Fruit fly (Drosophila melanogaster) whole organism, prepupa: Measurements from ENCODE around the gene Pep.

ENCODE experiments used
- Blimp-1 ChIP-seq: fragments of 200-800 bp; sonication (Bioruptor generic); optimal IDR thresholded peaks from 3 replicates; lab custom pipeline; 2017; ENCODE audit warnings: missing biosample characterization, missing genetic modification characterization, mild to moderate bottlenecking, moderate library complexity, missing genetic modification reagents
- CG10631 ChIP-seq: fragments of 200-800 bp; sonication (Bioruptor generic); optimal IDR thresholded peaks from 2 replicates; lab custom pipeline; 2016; ENCODE audit warnings: missing biosample characterization, missing genetic modification characterization
- CG10669 ChIP-seq: fragments of 200-800 bp; sonication (Bioruptor generic); optimal IDR thresholded peaks from 3 replicates; lab custom pipeline; 2018; ENCODE audit warnings: missing biosample characterization, mild to moderate bottlenecking, missing genetic modification characterization, moderate library complexity
- CG11762 ChIP-seq: fragments of 200-800 bp; sonication (Bioruptor generic); optimal IDR thresholded peaks from 3 replicates; lab custom pipeline; 2016; ENCODE audit warnings: missing biosample characterization, missing genetic modification characterization; ENCODE audit not compliant: insufficient read depth
- CG11902 ChIP-seq: fragments of 200-800 bp; sonication (Bioruptor generic); optimal IDR thresholded peaks from 3 replicates; lab custom pipeline; 2016; ENCODE audit warnings: missing biosample characterization, missing genetic modification characterization
- CG1621 ChIP-seq: fragments of 200-800 bp; sonication (Bioruptor generic); optimal IDR thresholded peaks from 3 replicates; lab custom pipeline; 2018; ENCODE audit warnings: missing biosample characterization, mild to moderate bottlenecking, missing genetic modification characterization
- CG3032 ChIP-seq: fragments of 200-800 bp; optimal IDR thresholded peaks from 2 replicates; lab custom pipeline; 2019; ENCODE audit warnings: missing biosample characterization, mild to moderate bottlenecking, missing genetic modification characterization, moderate library complexity
- CG31627 ChIP-seq: fragments of 200-800 bp; sonication (Bioruptor generic); optimal IDR thresholded peaks from 3 replicates; lab custom pipeline; 2016; ENCODE audit warnings: missing biosample characterization, missing genetic modification characterization
- CG32006 ChIP-seq: fragments of 200-800 bp; sonication (Bioruptor generic); optimal IDR thresholded peaks from 3 replicates; lab custom pipeline; 2017; ENCODE audit warnings: missing biosample characterization, mild to moderate bottlenecking, missing genetic modification characterization
- CG34406 ChIP-seq: fragments of 200-800 bp; sonication (Bioruptor generic); optimal IDR thresholded peaks from 3 replicates; lab custom pipeline; 2016; ENCODE audit warnings: missing biosample characterization, missing genetic modification characterization
- CG3919 ChIP-seq: fragments of 200-800 bp; sonication (Bioruptor generic); optimal IDR thresholded peaks from 3 replicates; lab custom pipeline; 2016; ENCODE audit warnings: missing biosample characterization, missing genetic modification characterization
- CG4318 ChIP-seq: fragments of 200-800 bp; sonication (Bioruptor generic); optimal IDR thresholded peaks from 3 replicates; lab custom pipeline; 2017; ENCODE audit warnings: missing biosample characterization, mild to moderate bottlenecking, missing genetic modification characterization
- CG6276 ChIP-seq: fragments of 200-800 bp; sonication (Bioruptor generic); optimal IDR thresholded peaks from 2 replicates; lab custom pipeline; 2017; ENCODE audit warnings: missing biosample characterization, mild to moderate bottlenecking, missing genetic modification characterization
- CG6792 ChIP-seq: fragments of 200-800 bp; sonication (Bioruptor generic); optimal IDR thresholded peaks from 3 replicates; lab custom pipeline; 2016; ENCODE audit warnings: missing biosample characterization, missing genetic modification characterization
- CG6808 ChIP-seq: fragments of 200-800 bp; sonication (Bioruptor generic); optimal IDR thresholded peaks from 3 replicates; lab custom pipeline; 2017; ENCODE audit warnings: missing biosample characterization, missing genetic modification characterization, mild to moderate bottlenecking, moderate library complexity, missing genetic modification reagents
- CG8119 ChIP-seq: fragments of 200-800 bp; sonication (Bioruptor generic); IDR thresholded peaks from 3 replicates; pipeline ENCODE4 v1.3.6; 2022; ENCODE audit warnings: missing biosample characterization, missing genetic modification characterization
- CG8319 ChIP-seq: fragments of 200-800 bp; sonication (Bioruptor generic); optimal IDR thresholded peaks from 3 replicates; lab custom pipeline; 2016; ENCODE audit warnings: missing biosample characterization, missing genetic modification characterization
- CG8632 ChIP-seq: fragments of 200-800 bp; sonication (Bioruptor generic); optimal IDR thresholded peaks from 3 replicates; lab custom pipeline; 2016; ENCODE audit warnings: missing biosample characterization, missing genetic modification characterization
- CG9139 ChIP-seq: fragments of 200-800 bp; sonication (Bioruptor generic); optimal IDR thresholded peaks from 3 replicates; lab custom pipeline; 2017; ENCODE audit warnings: missing biosample characterization, mild to moderate bottlenecking, missing genetic modification characterization
- Eip75B ChIP-seq: fragments of 200-800 bp; sonication (Bioruptor generic); optimal IDR thresholded peaks from 3 replicates; lab custom pipeline; 2016; ENCODE audit warnings: missing biosample characterization, missing genetic modification characterization
- Eip78C ChIP-seq: fragments of 200-800 bp; sonication (Bioruptor generic); peaks from one replicate; lab custom pipeline; 2016; ENCODE audit warnings: missing biosample characterization, missing genetic modification characterization
- Eip93F ChIP-seq: fragments of 200-800 bp; sonication (Bioruptor generic); optimal IDR thresholded peaks from 2 replicates; lab custom pipeline; 2016; ENCODE audit warnings: missing biosample characterization, mild to moderate bottlenecking, missing genetic modification characterization
- Ets21C ChIP-seq: fragments of 200-800 bp; sonication (Bioruptor generic); optimal IDR thresholded peaks from 3 replicates; lab custom pipeline; 2016; ENCODE audit warnings: missing biosample characterization, missing genetic modification characterization
- Ets96B ChIP-seq: fragments of 200-800 bp; optimal IDR thresholded peaks from 2 replicates; lab custom pipeline; 2019; ENCODE audit warnings: missing biosample characterization, mild to moderate bottlenecking, missing genetic modification characterization, moderate library complexity
- Gug ChIP-seq: fragments of 200-800 bp; sonication (Bioruptor generic); IDR thresholded peaks from 2 replicates; pipeline ENCODE4 v1.3.6; 2022; ENCODE audit warnings: missing biosample characterization, missing genetic modification characterization
- Hr38 ChIP-seq: sonication (Bioruptor generic); optimal IDR thresholded peaks from 2 replicates; lab custom pipeline; 2016; ENCODE audit warnings: missing biosample characterization, missing genetic modification characterization
- Hr39 ChIP-seq: fragments of 200-800 bp; sonication (Bioruptor generic); optimal IDR thresholded peaks from 2 replicates; lab custom pipeline; 2016; ENCODE audit warnings: missing biosample characterization, missing genetic modification characterization
- Hr4 ChIP-seq: fragments of 200-800 bp; sonication (Bioruptor generic); optimal IDR thresholded peaks from 3 replicates; lab custom pipeline; 2016; ENCODE audit warnings: missing biosample characterization, missing genetic modification characterization
- Lpt ChIP-seq: fragments of 200-800 bp; sonication (Bioruptor generic); optimal IDR thresholded peaks from 3 replicates; lab custom pipeline; 2016; ENCODE audit warnings: missing biosample characterization, missing genetic modification characterization
- Met ChIP-seq: fragments of 200-800 bp; sonication (Bioruptor generic); optimal IDR thresholded peaks from 3 replicates; lab custom pipeline; 2016; ENCODE audit warnings: missing biosample characterization, missing genetic modification characterization
- OdsH ChIP-seq: fragments of 200-800 bp; sonication (Bioruptor generic); optimal IDR thresholded peaks from 3 replicates; lab custom pipeline; 2016; ENCODE audit warnings: missing biosample characterization, missing genetic modification characterization
- Smox ChIP-seq: fragments of 200-800 bp; sonication (Bioruptor generic); optimal IDR thresholded peaks from 3 replicates; lab custom pipeline; 2016; ENCODE audit warnings: missing biosample characterization, missing genetic modification characterization
- Sox102F ChIP-seq: fragments of 200-800 bp; sonication (Bioruptor generic); optimal IDR thresholded peaks from 2 replicates; lab custom pipeline; 2016; ENCODE audit warnings: missing biosample characterization, mild to moderate bottlenecking, missing genetic modification characterization
- Sox14 ChIP-seq: fragments of 200-800 bp; sonication (Bioruptor generic); optimal IDR thresholded peaks from 3 replicates; lab custom pipeline; 2016; ENCODE audit warnings: missing biosample characterization, missing genetic modification characterization
- Sox15 ChIP-seq: fragments of 200-800 bp; sonication (Bioruptor generic); optimal IDR thresholded peaks from 3 replicates; lab custom pipeline; 2016; ENCODE audit warnings: missing biosample characterization, missing genetic modification characterization
- achi ChIP-seq: fragments of 200-800 bp; sonication (Bioruptor generic); optimal IDR thresholded peaks from 3 replicates; lab custom pipeline; 2016; ENCODE audit warnings: missing biosample characterization, missing genetic modification characterization
- acj6 ChIP-seq: fragments of 200-800 bp; sonication (Bioruptor generic); optimal IDR thresholded peaks from 3 replicates; lab custom pipeline; 2016; ENCODE audit warnings: missing biosample characterization, missing genetic modification characterization
- cyc ChIP-seq: fragments of 200-800 bp; sonication (Bioruptor generic); optimal IDR thresholded peaks from 3 replicates; lab custom pipeline; 2016; ENCODE audit warnings: missing biosample characterization, missing genetic modification characterization
- dac ChIP-seq: fragments of 200-800 bp; sonication (Bioruptor generic); optimal IDR thresholded peaks from 2 replicates; lab custom pipeline; 2017; ENCODE audit warnings: missing biosample characterization, mild to moderate bottlenecking, missing genetic modification characterization
- dsx ChIP-seq: fragments of 200-800 bp; optimal IDR thresholded peaks from 3 replicates; lab custom pipeline; 2019; ENCODE audit warnings: missing biosample characterization, mild to moderate bottlenecking, missing genetic modification characterization, moderate library complexity; ENCODE audit not compliant: poor library complexity, severe bottlenecking
- eg ChIP-seq: fragments of 200-800 bp; sonication (Bioruptor generic); IDR thresholded peaks from 3 replicates; pipeline ENCODE4 v1.3.6; 2022; ENCODE audit warnings: missing biosample characterization, missing genetic modification characterization
- fd85E ChIP-seq: fragments of 200-800 bp; sonication (Bioruptor generic); optimal IDR thresholded peaks from 3 replicates; lab custom pipeline; 2016; ENCODE audit warnings: missing biosample characterization, missing genetic modification characterization
- fkh ChIP-seq: fragments of 200-800 bp; sonication (Bioruptor generic); optimal IDR thresholded peaks from 3 replicates; lab custom pipeline; 2017; ENCODE audit warnings: missing biosample characterization, mild to moderate bottlenecking, missing genetic modification characterization, moderate library complexity
- lz ChIP-seq: fragments of 200-800 bp; sonication (Bioruptor generic); optimal IDR thresholded peaks from 3 replicates; lab custom pipeline; 2016; ENCODE audit warnings: missing biosample characterization, missing genetic modification characterization
- net ChIP-seq: fragments of 200-800 bp; sonication (Bioruptor generic); optimal IDR thresholded peaks from 3 replicates; lab custom pipeline; 2016; ENCODE audit warnings: missing biosample characterization, missing genetic modification characterization
- pdm3 ChIP-seq: fragments of 200-800 bp; sonication (Bioruptor generic); optimal IDR thresholded peaks from 3 replicates; lab custom pipeline; 2016; ENCODE audit warnings: missing biosample characterization, missing genetic modification characterization
- salr ChIP-seq, 2 experiments: fragments of 200-800 bp; sonication (Bioruptor generic); optimal IDR thresholded peaks; 3 replicates each; lab custom pipeline; 2016 to 2018; ENCODE audit warnings: missing biosample characterization in 2 of 2, missing genetic modification characterization in 2 of 2, mild to moderate bottlenecking in 1 of 2
- ss ChIP-seq, 2 experiments: fragments of 200-800 bp; sonication (Bioruptor generic); optimal IDR thresholded peaks; 2 replicates in 1 of 2; 3 replicates in 1 of 2; lab custom pipeline; 2017 to 2018; ENCODE audit warnings: mild to moderate bottlenecking in 2 of 2, missing biosample characterization in 2 of 2, missing genetic modification characterization in 2 of 2, moderate library complexity in 1 of 2
- topi ChIP-seq: fragments of 200-800 bp; sonication (Bioruptor generic); optimal IDR thresholded peaks from 3 replicates; lab custom pipeline; 2016; ENCODE audit warnings: missing biosample characterization, missing genetic modification characterization
- vri ChIP-seq: fragments of 200-800 bp; sonication (Bioruptor generic); optimal IDR thresholded peaks from 3 replicates; lab custom pipeline; 2016; ENCODE audit warnings: missing biosample characterization, mild to moderate bottlenecking, missing genetic modification characterization

The Pep gene

DNA sequence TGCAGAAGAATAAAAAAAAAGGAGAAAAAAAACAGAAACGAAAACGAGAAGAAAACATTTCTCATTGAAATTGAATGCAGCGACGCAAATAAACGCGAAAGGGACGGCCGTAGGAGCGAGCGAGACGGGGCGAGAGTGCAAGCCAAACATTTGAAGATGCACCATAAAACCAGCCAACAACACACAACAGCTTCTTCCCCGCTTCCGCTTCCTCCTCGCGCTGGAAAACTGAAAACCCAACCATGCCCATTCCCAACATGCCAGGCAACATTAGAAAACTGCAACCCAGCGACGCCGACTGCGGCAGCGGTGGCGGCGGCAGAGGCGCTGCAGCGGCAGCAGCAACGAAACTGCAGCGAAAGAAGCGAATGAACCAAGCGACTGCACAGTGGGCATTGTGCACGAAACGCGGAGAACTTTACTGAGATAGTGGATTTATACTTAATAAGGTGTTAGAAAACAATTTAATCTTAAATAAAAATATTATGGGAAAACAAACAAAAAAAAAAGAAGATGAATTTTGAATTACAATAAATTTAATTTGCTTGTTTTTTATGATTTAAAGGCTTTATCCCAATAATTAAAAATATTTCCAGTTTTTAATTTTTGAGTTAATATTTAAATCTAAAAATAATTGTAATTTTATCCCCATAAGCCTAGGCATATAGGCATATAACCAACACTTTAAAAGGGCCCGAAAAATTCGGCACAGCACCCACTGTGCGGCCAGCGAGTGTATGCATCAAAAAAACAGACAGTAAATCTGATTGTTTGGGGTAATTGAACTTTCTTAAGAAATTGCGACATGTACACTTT, 33.7 kb downstream of the Pep start:
- TF ChIP-seq Sox14: peak; percentile 88
- peak; percentile 94 for TF ChIP-seq CG8119 (GFP tag; lab: Robert Waterston, UW)
- TF ChIP-seq CG8632 (GFP tag; lab: Kevin White, UChicago): peak; percentile 89
- peak; percentile 89 for TF ChIP-seq Blimp-1 (GFP tag; lab: Kevin White, UChicago)
- TF ChIP-seq CG10669 (GFP tag; lab: Kevin White, UChicago): peak; percentile 61
- peak; percentile 91 for TF ChIP-seq CG31627 (GFP tag; lab: Kevin White, UChicago)
- peak; percentile 93 for TF ChIP-seq achi
- peak in 1 of 2 experiments; percentile 99 for TF ChIP-seq salr (GFP tag; optimal IDR thresholded peaks at IDR 0.05; lab: Kevin White, UChicago)
- TF ChIP-seq CG6808 (GFP tag; lab: Kevin White, UChicago): peak; percentile 61
- TF ChIP-seq CG32006 (GFP tag; lab: Kevin White, UChicago): peak; percentile 99
- TF ChIP-seq CG3032 (tag; lab: Kevin White, UChicago): peak; percentile 73
- TF ChIP-seq net (GFP tag; lab: Kevin White, UChicago): peak; percentile 94
- peak; percentile 41 for TF ChIP-seq CG9139 (GFP tag; lab: Kevin White, UChicago)
- TF ChIP-seq fkh (GFP tag; lab: Kevin White, UChicago): no peak
- peak; percentile 23 for TF ChIP-seq fd85E
- peak; percentile 63 for TF ChIP-seq vri
- TF ChIP-seq CG1621 (tag; lab: Kevin White, UChicago): no peak
- TF ChIP-seq CG4318: peak; percentile 99
- peak; percentile 90 for TF ChIP-seq Hr39 (GFP tag; lab: Kevin White, UChicago)
- TF ChIP-seq topi (GFP tag; lab: Kevin White, UChicago): peak; percentile 94
- peak; percentile 91 for TF ChIP-seq Lpt (GFP tag; lab: Kevin White, UChicago)
- peak; percentile 95 for TF ChIP-seq Hr4 (GFP tag; lab: Kevin White, UChicago)
- TF ChIP-seq dac (GFP tag; lab: Kevin White, UChicago): peak; percentile 93
- peak; percentile 80 for TF ChIP-seq CG6792 (GFP tag; lab: Kevin White, UChicago)
- peak; percentile 81 for TF ChIP-seq Sox15 (GFP tag; lab: Kevin White, UChicago)
- TF ChIP-seq CG11762 (GFP tag; lab: Kevin White, UChicago): peak; percentile 90
- peak; percentile 92 for TF ChIP-seq CG34406
- peak; percentile 79 for TF ChIP-seq CG11902 (GFP tag; lab: Kevin White, UChicago)
- peak; percentile 77 for TF ChIP-seq CG8319
- TF ChIP-seq Smox (GFP tag; lab: Kevin White, UChicago): peak; percentile 96
- peak; percentile 91 for TF ChIP-seq CG3919 (GFP tag; lab: Kevin White, UChicago)
- peak; percentile 92 for TF ChIP-seq Sox102F (GFP tag; lab: Kevin White, UChicago)
- TF ChIP-seq eg (GFP tag; lab: Robert Waterston, UW): peak; percentile 83
- peak; percentile 72 for TF ChIP-seq Ets96B
- peak; percentile 89 for TF ChIP-seq pdm3 (GFP tag; lab: Kevin White, UChicago)
- TF ChIP-seq Gug (GFP tag; lab: Robert Waterston, UW): peak; percentile 87
- TF ChIP-seq acj6: peak; percentile 95
- peak; percentile 50 for TF ChIP-seq dsx (GFP tag; lab: Kevin White, UChicago)
- TF ChIP-seq Eip93F (GFP tag; lab: Kevin White, UChicago): peak; percentile 91
- TF ChIP-seq Eip75B (GFP tag; lab: Kevin White, UChicago): peak; percentile 80
- TF ChIP-seq Hr38 (GFP tag; lab: Kevin White, UChicago): no peak
- TF ChIP-seq lz (GFP tag; lab: Kevin White, UChicago): peak; percentile 92
- peak; percentile 85 for TF ChIP-seq Ets21C (GFP tag; lab: Kevin White, UChicago)
- peak; percentile 98 for TF ChIP-seq Eip78C (GFP tag; lab: Kevin White, UChicago)
- TF ChIP-seq Met: peak; percentile 93
- TF ChIP-seq CG10631 (GFP tag; lab: Kevin White, UChicago): peak; percentile 92
- peak in 1 of 2 experiments; percentile 53 for TF ChIP-seq ss (GFP tag; optimal IDR thresholded peaks at IDR 0.05; lab: Kevin White, UChicago)
- TF ChIP-seq cyc (GFP tag; lab: Kevin White, UChicago): peak; percentile 93
- peak; percentile 96 for TF ChIP-seq CG6276 (GFP tag; lab: Kevin White, UChicago)
- TF ChIP-seq OdsH (GFP tag; lab: Kevin White, UChicago): peak; percentile 95
